Worm (Caenorhabditis elegans): ENCODE measurements around the gene T17A3.12.
"Not testable (repeated sequence)": the region's sequence is repeated elsewhere in the genome, so short reads cannot be mapped to it uniquely, and the experiment has no call there.

Gene T17A3.12

ce11 chrIII:164775-165174, 19.8 kb upstream of the T17A3.12 start, which contains the start of gene F40G9.8:
F40G9.8 (minus strand) TSS chrIII:164875.
- TF ChIP-seq ceh-100 (GFP tag; IDR thresholded peaks at IDR 0.05) (no peak), aptf-2 (GFP tag; conservative IDR thresholded peaks at IDR 0.05) (no peak), F57A8.1 (GFP tag; optimal IDR thresholded peaks at IDR 0.05) (no peak), nhr-80 (tag; optimal IDR thresholded peaks at IDR 0.05) (no peak), madf-6 (GFP tag; IDR thresholded peaks at IDR 0.05) (no peak), rpc-1 (optimal IDR thresholded peaks at IDR 0.05) (no peak), rpc-1 (tag; optimal IDR thresholded peaks at IDR 0.05) (no peak), C17E4.6 (GFP tag; IDR thresholded peaks at IDR 0.05) (no peak), ceh-91 (GFP tag; IDR thresholded peaks at IDR 0.05) (no peak)

DNA sequence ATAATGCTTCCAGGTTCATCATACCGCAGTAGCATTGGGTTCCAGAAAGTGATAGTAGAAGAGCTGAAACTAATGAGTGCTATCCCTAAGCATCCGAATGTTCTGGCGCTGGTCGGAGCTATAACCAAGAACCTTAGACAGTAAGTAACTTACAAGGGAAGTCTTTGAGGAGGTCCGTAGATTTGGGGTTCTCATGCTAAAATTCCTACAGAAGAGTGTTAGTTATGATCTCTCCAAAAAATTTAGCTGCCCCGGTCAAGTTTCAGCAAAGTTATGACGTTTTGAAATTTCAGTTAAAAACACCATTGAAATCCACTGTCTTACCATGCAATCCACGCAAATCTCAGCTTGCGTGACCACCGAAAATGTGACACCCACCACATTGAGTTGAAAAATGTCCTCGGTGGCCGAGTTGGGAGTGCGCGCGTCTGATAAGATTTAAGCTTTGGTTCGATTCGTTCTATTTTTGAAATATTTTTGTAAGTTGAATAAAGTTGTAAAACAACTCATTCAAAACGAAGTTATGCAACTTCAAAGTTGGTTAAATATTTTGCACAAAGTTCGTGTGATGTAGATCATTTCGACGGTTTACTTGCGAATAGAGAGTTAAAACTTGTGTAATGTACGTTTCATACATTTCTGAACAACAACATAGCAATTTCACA, 15.9 kb upstream of the T17A3.12 start:
- not testable (repeated sequence) for TF ChIP-seq rpc-1 (optimal IDR thresholded peaks at IDR 0.05)
- TF ChIP-seq rpc-1 (tag; optimal IDR thresholded peaks at IDR 0.05) (peak; percentile 50), lin-26 (GFP tag; IDR thresholded peaks at IDR 0.05) (peak; percentile 43; the same call in 1 of the 2 replicates), B0261.1 (tag; optimal IDR thresholded peaks at IDR 0.05) (peak; percentile 53), tbp1 (GFP tag; optimal IDR thresholded peaks at IDR 0.05) (peak; percentile 74)

ce11 chrIII:159665-160064, 14.7 kb upstream of the T17A3.12 start:
- TF ChIP-seq ztf-25 (GFP tag; IDR thresholded peaks at IDR 0.05) (no peak), fkh-3 (tag; optimal IDR thresholded peaks at IDR 0.05) (peak; percentile 19), ekl-4 (GFP tag; IDR thresholded peaks at IDR 0.05) (peak; percentile 38; the same call in 1 of the 2 replicates), zfh-2 (GFP tag; conservative IDR thresholded peaks at IDR 0.05) (peak; percentile 63; the same call in 1 of the 2 replicates), madf-3 (GFP tag; IDR thresholded peaks at IDR 0.05) (0 out of 2 replicates have a peak, but pooled peaks have one; percentile 0)

- TF ChIP-seq lsy-27 (tag; optimal IDR thresholded peaks at IDR 0.05; ENCODE audit: borderline replicate concordance, insufficient read depth), result no peak
- TF ChIP-seq madf-3 (GFP tag; IDR thresholded peaks at IDR 0.05), result 0 out of 2 replicates have a peak, but pooled peaks have one; percentile 39
Observed at ce11 chrIII:159149-159548, 14.2 kb upstream of the T17A3.12 start.

ce11 chrIII:157980-158379, 13.0 kb upstream of the T17A3.12 start:
- peak; percentile 34; the same call in 1 of the 2 replicates for TF ChIP-seq egrh-3 (GFP tag; IDR thresholded peaks at IDR 0.05)
- TF ChIP-seq zfh-2 (GFP tag; conservative IDR thresholded peaks at IDR 0.05), result peak; percentile 60; the same call in 1 of the 2 replicates
- 0 out of 2 replicates have a peak, but pooled peaks have one; percentile 33 for TF ChIP-seq nfya-2 (GFP tag; IDR thresholded peaks at IDR 0.05)
- no peak for TF ChIP-seq F39B2.1 (GFP tag; IDR thresholded peaks at IDR 0.05)
- TF ChIP-seq zim-3 (tag; optimal IDR thresholded peaks at IDR 0.05), result no peak

DNA sequence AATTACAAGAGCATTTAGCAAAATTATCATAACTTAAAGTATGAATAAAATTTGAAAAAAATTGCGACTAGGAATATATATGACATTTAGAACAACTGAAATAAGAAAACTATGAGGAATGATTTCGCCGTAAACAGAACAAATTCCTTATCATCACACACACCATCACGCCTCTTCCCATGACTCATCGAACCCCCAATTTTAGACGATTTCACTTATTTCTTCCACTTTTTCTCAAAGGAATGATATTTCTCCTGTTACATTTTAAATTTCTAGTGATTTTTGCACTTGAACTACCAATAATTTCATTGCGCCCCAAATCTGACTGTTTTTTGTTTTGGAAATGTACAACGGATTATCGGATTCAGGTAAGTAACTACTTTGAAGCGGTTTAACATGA, 11.7 kb upstream of the T17A3.12 start, which contains the start of the genes zig-13 and ver-1:
TSS of gene zig-13 (minus strand) at position 101 of the 400 bp plus-strand sequence.
TSS of gene ver-1 (plus strand) at position 180 of the 400 bp plus-strand sequence.
- TF ChIP-seq mcd-1 (GFP tag; IDR thresholded peaks at IDR 0.05), result no peak
- TF ChIP-seq let-526 (GFP tag; IDR thresholded peaks at IDR 0.05), result no peak
- no peak for TF ChIP-seq ets-4 (GFP tag; optimal IDR thresholded peaks at IDR 0.05)
- no peak for TF ChIP-seq efl-1 (GFP tag; optimal IDR thresholded peaks at IDR 0.05)
- no peak for TF ChIP-seq ekl-4 (GFP tag; IDR thresholded peaks at IDR 0.05)
- no peak for TF ChIP-seq Y53G8AR.9 (GFP tag; conservative IDR thresholded peaks at IDR 0.05)
- TF ChIP-seq tlf-1 (GFP tag; optimal IDR thresholded peaks at IDR 0.05), result no peak
- no peak for TF ChIP-seq lag-1 (GFP tag; IDR thresholded peaks at IDR 0.05)
- TF ChIP-seq him-1 (tag; optimal IDR thresholded peaks at IDR 0.05), result no peak
- no peak for TF ChIP-seq hrde-1 (tag; optimal IDR thresholded peaks at IDR 0.05; ENCODE audit: borderline replicate concordance)
- TF ChIP-seq unc-62 (GFP tag; optimal IDR thresholded peaks at IDR 0.05), result no peak
- TF ChIP-seq ztf-18 (tag; optimal IDR thresholded peaks at IDR 0.05), result no peak
- TF ChIP-seq let-607 (tag; optimal IDR thresholded peaks at IDR 0.05), result no peak
- TF ChIP-seq lsl-1 (GFP tag; optimal IDR thresholded peaks at IDR 0.05), result no peak
- TF ChIP-seq ceh-58 (GFP tag; IDR thresholded peaks at IDR 0.05), result no peak
- TF ChIP-seq ztf-26 (tag; optimal IDR thresholded peaks at IDR 0.05), result no peak
- no peak for TF ChIP-seq rcor-1 (GFP tag; IDR thresholded peaks at IDR 0.05)
- TF ChIP-seq rec-8 (tag; optimal IDR thresholded peaks at IDR 0.05), result no peak

All from whole organism, young adult.